Fruit fly (Drosophila melanogaster): Measurements from ENCODE around the gene Ilp7.

DNA sequence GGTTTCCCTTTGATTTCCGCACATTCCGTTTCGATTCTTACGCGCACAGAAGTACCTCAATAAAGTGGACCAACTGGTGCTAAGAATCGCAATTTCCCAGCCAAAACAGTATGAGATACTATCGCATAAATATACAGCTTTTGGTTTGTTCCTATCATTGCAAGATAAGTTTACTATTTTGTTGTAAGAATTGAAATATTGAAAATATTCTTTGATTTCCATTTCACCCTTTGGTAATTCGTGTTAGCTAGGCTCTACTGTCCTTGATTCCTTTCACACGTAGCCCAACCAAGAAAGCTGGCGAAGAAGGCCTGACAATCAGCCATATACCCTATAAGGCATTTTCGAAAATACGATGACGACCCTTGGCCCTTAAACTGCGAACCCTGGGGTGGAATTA is 23.2 kb downstream of the Ilp7 start:
- TF ChIP-seq Blimp-1 (GFP tag; optimal IDR thresholded peaks at IDR 0.05) (peak; percentile 8), OdsH (GFP tag; optimal IDR thresholded peaks at IDR 0.05) (peak; percentile 30), Sox15 (GFP tag; optimal IDR thresholded peaks at IDR 0.05) (peak; percentile 8), Sox102F (GFP tag; optimal IDR thresholded peaks at IDR 0.05) (peak; percentile 68), CG16779 (tag; optimal IDR thresholded peaks at IDR 0.05) (no peak), CG3032 (tag; optimal IDR thresholded peaks at IDR 0.05) (peak; percentile 33), CG6808 (GFP tag; optimal IDR thresholded peaks at IDR 0.05) (peak; percentile 3), CG31627 (GFP tag; optimal IDR thresholded peaks at IDR 0.05) (peak; percentile 72), Eip75B (GFP tag; optimal IDR thresholded peaks at IDR 0.05) (peak; percentile 36), Smox (GFP tag; optimal IDR thresholded peaks at IDR 0.05) (peak; percentile 59), acj6 (GFP tag; optimal IDR thresholded peaks at IDR 0.05) (peak; percentile 24), esn (GFP tag; optimal IDR thresholded peaks at IDR 0.05) (peak; percentile 69), CG11762 (GFP tag; optimal IDR thresholded peaks at IDR 0.05; ENCODE audit: insufficient read depth) (no peak), net (GFP tag; optimal IDR thresholded peaks at IDR 0.05) (no peak)
